Fruit fly (Drosophila melanogaster) whole organism, embryonic: ENCODE results near the gene in.

Experiments
- CG10267 ChIP-seq: fragments of 200-800 bp; sonication (Bioruptor generic); optimal IDR thresholded peaks from 2 replicates; lab custom pipeline; 2018; ENCODE audit warnings: missing biosample characterization, mild to moderate bottlenecking, missing genetic modification characterization, moderate library complexity
- CG10654 ChIP-seq: fragments of 200-800 bp; sonication (Bioruptor generic); optimal IDR thresholded peaks from 2 replicates; lab custom pipeline; 2016; ENCODE audit warnings: missing biosample characterization, missing genetic modification characterization
- CG10979 ChIP-seq: fragments of 200-800 bp; sonication (Bioruptor generic); optimal IDR thresholded peaks from 2 replicates; lab custom pipeline; 2018; ENCODE audit warnings: missing biosample characterization, mild to moderate bottlenecking, missing genetic modification characterization, moderate library complexity
- CG11093 ChIP-seq: fragments of 200-800 bp; sonication (Bioruptor generic); IDR thresholded peaks from 3 replicates; pipeline ENCODE4 v1.3.6; 2022; ENCODE audit warnings: missing biosample characterization, missing genetic modification characterization
- CG12744 ChIP-seq: fragments of 200-800 bp; sonication (Bioruptor generic); optimal IDR thresholded peaks from 2 replicates; lab custom pipeline; 2016; ENCODE audit warnings: missing biosample characterization, missing genetic modification characterization
- CG13287 ChIP-seq: fragments of 200-800 bp; sonication (Bioruptor generic); IDR thresholded peaks from 2 replicates; pipeline ENCODE4 v1.3.6; 2022; ENCODE audit warnings: missing biosample characterization, missing genetic modification characterization; ENCODE audit not compliant: partially characterized antibody
- CG15514 ChIP-seq: fragments of 200-800 bp; sonication (Bioruptor generic); optimal IDR thresholded peaks from 3 replicates; lab custom pipeline; 2017; ENCODE audit warnings: missing biosample characterization, missing genetic modification characterization, mild to moderate bottlenecking, moderate library complexity, missing genetic modification reagents
- CG1603 ChIP-seq: fragments of 200-800 bp; sonication (Bioruptor generic); optimal IDR thresholded peaks from 2 replicates; lab custom pipeline; 2019; ENCODE audit warnings: missing biosample characterization, mild to moderate bottlenecking, missing genetic modification characterization, moderate library complexity
- CG17359 ChIP-seq: fragments of 200-800 bp; sonication (Bioruptor generic); optimal IDR thresholded peaks from 3 replicates; lab custom pipeline; 2018; ENCODE audit warnings: missing biosample characterization, mild to moderate bottlenecking, missing genetic modification characterization, moderate library complexity
- CG31224 ChIP-seq: fragments of 200-800 bp; sonication (Bioruptor generic); IDR thresholded peaks from 2 replicates; pipeline ENCODE4 v1.3.6; 2022; ENCODE audit warnings: missing biosample characterization, missing genetic modification characterization
- CG32532 ChIP-seq: fragments of 200-800 bp; sonication (Bioruptor generic); IDR thresholded peaks from 2 replicates; pipeline ENCODE4 v1.3.6; 2022; ENCODE audit warnings: missing biosample characterization, missing genetic modification characterization
- CG3281 ChIP-seq: fragments of 200-800 bp; sonication (Bioruptor generic); optimal IDR thresholded peaks from 3 replicates; lab custom pipeline; 2017; ENCODE audit warnings: missing biosample characterization, mild to moderate bottlenecking, missing genetic modification characterization
- CG43689 ChIP-seq: fragments of 200-800 bp; sonication (Bioruptor generic); IDR thresholded peaks from 2 replicates; pipeline ENCODE4 v1.3.6; 2022; ENCODE audit warnings: missing biosample characterization, missing genetic modification characterization
- CG4617 ChIP-seq: fragments of 200-800 bp; sonication (Bioruptor generic); optimal IDR thresholded peaks from 3 replicates; lab custom pipeline; 2016; ENCODE audit warnings: missing biosample characterization, missing genetic modification characterization, borderline replicate concordance
- CG7556 ChIP-seq: fragments of 200-800 bp; sonication (Bioruptor generic); optimal IDR thresholded peaks from 2 replicates; lab custom pipeline; 2017; ENCODE audit warnings: missing biosample characterization, mild to moderate bottlenecking, missing genetic modification characterization
- CG7839 ChIP-seq: fragments of 200-800 bp; sonication (Bioruptor generic); optimal IDR thresholded peaks from 3 replicates; lab custom pipeline; 2018; ENCODE audit warnings: missing biosample characterization, mild to moderate bottlenecking, missing genetic modification characterization, moderate library complexity
- Camta ChIP-seq: fragments of 200-800 bp; sonication (Bioruptor generic); optimal IDR thresholded peaks from 2 replicates; lab custom pipeline; 2016; ENCODE audit warnings: missing biosample characterization, missing genetic modification characterization
- Dfd ChIP-seq, 2 experiments: fragments of >200 bp; optimal IDR thresholded peaks; 2 replicates each; lab custom pipeline; 2017; ENCODE audit warnings: missing biosample characterization in 2 of 2, missing genetic modification characterization in 2 of 2
- Dip3 ChIP-seq: fragments of 200-800 bp; sonication (Bioruptor generic); optimal IDR thresholded peaks from 3 replicates; lab custom pipeline; 2016; ENCODE audit warnings: missing biosample characterization, missing genetic modification characterization
- HHEX ChIP-seq: fragments of 200-800 bp; sonication (Bioruptor generic); optimal IDR thresholded peaks from 3 replicates; lab custom pipeline; 2017; ENCODE audit warnings: missing biosample characterization, mild to moderate bottlenecking, missing genetic modification characterization, missing genetic modification reagents
- Hand ChIP-seq: fragments of 200-800 bp; sonication (Bioruptor generic); optimal IDR thresholded peaks from 2 replicates; lab custom pipeline; 2017; ENCODE audit warnings: mild to moderate bottlenecking, missing biosample characterization, missing genetic modification reagents, missing genetic modification characterization
- Hmr ChIP-seq: fragments of 200-800 bp; sonication (Bioruptor generic); optimal IDR thresholded peaks from 3 replicates; lab custom pipeline; 2017; ENCODE audit warnings: mild to moderate bottlenecking, missing biosample characterization, missing genetic modification reagents, missing genetic modification characterization
- Lhr ChIP-seq: fragments of 200-800 bp; sonication (Bioruptor generic); optimal IDR thresholded peaks from 3 replicates; lab custom pipeline; 2017; ENCODE audit warnings: mild to moderate bottlenecking, missing biosample characterization, missing genetic modification reagents, missing genetic modification characterization
- cato ChIP-seq: fragments of 200-800 bp; sonication (Bioruptor generic); optimal IDR thresholded peaks from 2 replicates; lab custom pipeline; 2016; ENCODE audit warnings: missing biosample characterization, missing genetic modification characterization, borderline replicate concordance
- caup ChIP-seq: fragments of 200-800 bp; sonication (Bioruptor generic); optimal IDR thresholded peaks from 3 replicates; lab custom pipeline; 2017; ENCODE audit warnings: missing biosample characterization, mild to moderate bottlenecking, missing genetic modification characterization, moderate library complexity; ENCODE audit not compliant: severe bottlenecking
- crc ChIP-seq: fragments of 200-800 bp; sonication (Bioruptor generic); optimal IDR thresholded peaks from 2 replicates; lab custom pipeline; 2016; ENCODE audit warnings: missing biosample characterization, missing genetic modification characterization
- cwo ChIP-seq: fragments of 200-800 bp; sonication (Bioruptor generic); optimal IDR thresholded peaks from 3 replicates; lab custom pipeline; 2017; ENCODE audit warnings: missing biosample characterization, missing genetic modification characterization, mild to moderate bottlenecking, moderate library complexity, missing genetic modification reagents
- ems ChIP-seq: fragments of 200-800 bp; sonication (Bioruptor generic); optimal IDR thresholded peaks from 3 replicates; lab custom pipeline; 2016; ENCODE audit warnings: missing biosample characterization, missing genetic modification characterization
- ewg ChIP-seq: fragments of 200-800 bp; sonication (Bioruptor generic); optimal IDR thresholded peaks from 3 replicates; lab custom pipeline; 2017; ENCODE audit warnings: mild to moderate bottlenecking, missing biosample characterization, missing genetic modification reagents, missing genetic modification characterization
- fru ChIP-seq: fragments of >200 bp; optimal IDR thresholded peaks from 2 replicates; lab custom pipeline; 2017
- ham ChIP-seq: fragments of 200-800 bp; sonication (Bioruptor generic); IDR thresholded peaks from 2 replicates; pipeline ENCODE4 v1.3.6; 2022; ENCODE audit warnings: missing biosample characterization, missing genetic modification characterization
- hbn ChIP-seq: fragments of 200-800 bp; sonication (Bioruptor generic); IDR thresholded peaks from 2 replicates; pipeline ENCODE4 v1.3.6; 2022; ENCODE audit warnings: missing biosample characterization, missing genetic modification characterization; ENCODE audit not compliant: partially characterized antibody
- kni ChIP-seq: fragments of 200-800 bp; sonication (Bioruptor generic); optimal IDR thresholded peaks from 3 replicates; lab custom pipeline; 2017; ENCODE audit warnings: mild to moderate bottlenecking, missing biosample characterization, missing genetic modification reagents, missing genetic modification characterization
- lbe ChIP-seq: fragments of 200-800 bp; sonication (Bioruptor generic); optimal IDR thresholded peaks from 2 replicates; lab custom pipeline; 2016; ENCODE audit warnings: missing biosample characterization, mild to moderate bottlenecking, missing genetic modification characterization
- lmd ChIP-seq: fragments of 200-800 bp; sonication (Bioruptor generic); IDR thresholded peaks from 2 replicates; pipeline ENCODE4 v1.3.6; 2022; ENCODE audit warnings: missing biosample characterization, missing genetic modification characterization
- lov ChIP-seq, 2 experiments: fragments of 200-800 bp in 1 of 2; fragments of >200 bp in 1 of 2; sonication (Bioruptor generic) in 1 of 2; IDR thresholded peaks in 1 of 2; optimal IDR thresholded peaks in 1 of 2; 2 replicates in 1 of 2; 3 replicates in 1 of 2; pipeline versions ENCODE4 v1.3.6 to Lab custom; 2017 to 2022; ENCODE audit warnings: missing biosample characterization in 1 of 2, missing genetic modification characterization in 1 of 2
- maf-S ChIP-seq: fragments of 200-800 bp; sonication (Bioruptor generic); optimal IDR thresholded peaks from 2 replicates; lab custom pipeline; 2016; ENCODE audit warnings: missing biosample characterization, missing genetic modification characterization
- nerfin-2 ChIP-seq: fragments of 200-800 bp; sonication (Bioruptor generic); IDR thresholded peaks from 2 replicates; pipeline ENCODE4 v1.3.6; 2022; ENCODE audit warnings: missing biosample characterization, missing genetic modification characterization; ENCODE audit not compliant: partially characterized antibody
- nom ChIP-seq: fragments of 200-800 bp; sonication (Bioruptor generic); optimal IDR thresholded peaks from 2 replicates; lab custom pipeline; 2017; ENCODE audit warnings: missing biosample characterization, missing genetic modification characterization, mild to moderate bottlenecking, moderate library complexity, missing genetic modification reagents
- onecut ChIP-seq: fragments of 200-800 bp; sonication (Bioruptor generic); IDR thresholded peaks from 2 replicates; pipeline ENCODE4 v1.3.6; 2022; ENCODE audit warnings: missing biosample characterization, missing genetic modification characterization
- pita ChIP-seq: fragments of 200-800 bp; sonication (Bioruptor generic); optimal IDR thresholded peaks from 2 replicates; lab custom pipeline; 2017; ENCODE audit warnings: missing biosample characterization, mild to moderate bottlenecking, missing genetic modification characterization
- pros ChIP-seq: fragments of 200-800 bp; sonication (Bioruptor generic); optimal IDR thresholded peaks from 3 replicates; lab custom pipeline; 2019; ENCODE audit warnings: missing biosample characterization, mild to moderate bottlenecking, missing genetic modification characterization, moderate library complexity
- sr ChIP-seq: fragments of 200-800 bp; sonication (Bioruptor generic); IDR thresholded peaks from 3 replicates; pipeline ENCODE4 v1.3.6; 2022; ENCODE audit warnings: missing biosample characterization, missing genetic modification characterization
- tgo ChIP-seq: fragments of 200-800 bp; sonication (Bioruptor generic); IDR thresholded peaks from 3 replicates; pipeline ENCODE4 v1.3.6; 2022; ENCODE audit warnings: missing biosample characterization, missing genetic modification characterization
- vnd ChIP-seq: fragments of 200-800 bp; sonication (Bioruptor generic); IDR thresholded peaks from 3 replicates; pipeline ENCODE4 v1.3.6; 2022; ENCODE audit warnings: missing biosample characterization, missing genetic modification characterization; ENCODE audit not compliant: partially characterized antibody
- zf30C ChIP-seq: fragments of 200-800 bp; sonication (Bioruptor generic); optimal IDR thresholded peaks from 3 replicates; lab custom pipeline; 2018; ENCODE audit warnings: missing biosample characterization, mild to moderate bottlenecking, missing genetic modification characterization
- zfh1 ChIP-seq: fragments of 200-800 bp; sonication (Bioruptor generic); IDR thresholded peaks from 3 replicates; pipeline ENCODE4 v1.3.6; 2022; ENCODE audit warnings: missing biosample characterization, missing genetic modification characterization
- zfh2 ChIP-seq: fragments of 200-800 bp; sonication (Bioruptor generic); optimal IDR thresholded peaks from 2 replicates; lab custom pipeline; 2016; ENCODE audit warnings: missing biosample characterization, missing genetic modification characterization

in gene

dm6 chr3L:20399550-20400109 is 32.6 kb downstream of the in start (continued):
- TF ChIP-seq zf30C (GFP tag; lab: Kevin White, UChicago) = no peak
- peak; percentile 75 for TF ChIP-seq ems (GFP tag; lab: Kevin White, UChicago)
- TF ChIP-seq cwo (GFP tag; lab: Kevin White, UChicago) = peak; percentile 85
- peak; percentile 81 for TF ChIP-seq lbe (GFP tag; lab: Kevin White, UChicago)
- peak; percentile 76 for TF ChIP-seq ewg (GFP tag; lab: Kevin White, UChicago)
- TF ChIP-seq CG43689 (GFP tag; lab: Robert Waterston, UW) = peak; percentile 43; the same call in 1 of the 2 replicates
- peak; percentile 91 for TF ChIP-seq CG32532 (GFP tag; lab: Robert Waterston, UW)
- no peak for TF ChIP-seq CG13287 (GFP tag; lab: Robert Waterston, UW)
- 0 out of 3 replicates have a peak, but pooled peaks have one; percentile 41 for TF ChIP-seq sr (GFP tag; lab: Robert Waterston, UW)
- TF ChIP-seq nom = peak; percentile 78
- peak; percentile 85 for TF ChIP-seq tgo (GFP tag; lab: Robert Waterston, UW)
- peak; percentile 88 for TF ChIP-seq lmd (GFP tag; lab: Robert Waterston, UW)
- TF ChIP-seq zfh1 = peak; percentile 82
- TF ChIP-seq CG1603 (tag; lab: Kevin White, UChicago) = peak; percentile 73
- TF ChIP-seq CG7556 (GFP tag; lab: Kevin White, UChicago) = peak; percentile 89
- TF ChIP-seq onecut (GFP tag; lab: Robert Waterston, UW) = peak; percentile 79
- TF ChIP-seq pros (GFP tag; lab: Kevin White, UChicago) = no peak
- TF ChIP-seq CG10979 = peak; percentile 79
- peak; percentile 89 for TF ChIP-seq Hmr (GFP tag; lab: Kevin White, UChicago)
- TF ChIP-seq cato = peak; percentile 58
- TF ChIP-seq nerfin-2 (GFP tag; lab: Robert Waterston, UW) = no peak
- TF ChIP-seq crc = peak; percentile 69
- peak; percentile 92 for TF ChIP-seq CG7839
- peak; percentile 78 for TF ChIP-seq CG12744 (GFP tag; lab: Kevin White, UChicago)
- TF ChIP-seq CG15514 (GFP tag; lab: Kevin White, UChicago) = peak; percentile 78
- peak; percentile 72 for TF ChIP-seq Camta (GFP tag; lab: Kevin White, UChicago)
- TF ChIP-seq caup (GFP tag; lab: Kevin White, UChicago) = peak; percentile 85
- peak; percentile 89 for TF ChIP-seq HHEX (GFP tag; lab: Kevin White, UChicago)
- peak; percentile 79 for TF ChIP-seq CG10267
- peak; percentile 37 for TF ChIP-seq kni
- TF ChIP-seq CG3281 (GFP tag; lab: Kevin White, UChicago) = peak; percentile 87
- TF ChIP-seq CG11093 (GFP tag; lab: Robert Waterston, UW) = peak; percentile 85
- TF ChIP-seq Hand (GFP tag; lab: Kevin White, UChicago) = peak; percentile 84
- TF ChIP-seq ham (GFP tag; lab: Robert Waterston, UW) = peak; percentile 52; the same call in 1 of the 2 replicates
- TF ChIP-seq Lhr (GFP tag; lab: Kevin White, UChicago) = peak; percentile 40
- TF ChIP-seq maf-S (GFP tag; lab: Kevin White, UChicago) = peak; percentile 76
- peak; percentile 63 for TF ChIP-seq CG4617 (GFP tag; lab: Kevin White, UChicago)
- TF ChIP-seq CG10654 (GFP tag; lab: Kevin White, UChicago) = peak; percentile 83
- TF ChIP-seq CG31224 (GFP tag; lab: Robert Waterston, UW) = peak; percentile 68
- no peak for TF ChIP-seq Dfd (GFP tag; optimal IDR thresholded peaks at IDR 0.05; lab: Kevin White, UChicago)
- no peak for TF ChIP-seq hbn (GFP tag; lab: Robert Waterston, UW)
- TF ChIP-seq zfh2 (GFP tag; lab: Kevin White, UChicago) = peak; percentile 85
- no peak for TF ChIP-seq lov (optimal IDR thresholded peaks at IDR 0.05; lab: Kevin White, UChicago)
- TF ChIP-seq lov (GFP tag; IDR thresholded peaks at IDR 0.05; lab: Robert Waterston, UW) = no peak
- peak; percentile 93 for TF ChIP-seq CG17359 (tag; lab: Kevin White, UChicago)
- TF ChIP-seq Dip3 = peak; percentile 84
- no peak for TF ChIP-seq pita (GFP tag; lab: Kevin White, UChicago)
- no peak for TF ChIP-seq vnd (GFP tag; lab: Robert Waterston, UW)
- TF ChIP-seq fru = no peak
